Fruit fly (Drosophila melanogaster) whole organism, embryonic: ENCODE results near the gene CG1231.

Experiments
- B-H1 ChIP-seq: fragments of 200-800 bp; sonication (Bioruptor generic); IDR thresholded peaks from 3 replicates; pipeline ENCODE4 v1.3.6; 2022; ENCODE audit warnings: missing biosample characterization, missing genetic modification characterization
- BEAF-32 ChIP-seq: fragments of 200-800 bp; sonication (Bioruptor generic); optimal IDR thresholded peaks from 3 replicates; lab custom pipeline; 2017; ENCODE audit warnings: missing biosample characterization, missing genetic modification characterization, mild to moderate bottlenecking, moderate library complexity, missing genetic modification reagents
- CG10431 ChIP-seq: fragments of 200-800 bp; sonication (Bioruptor generic); optimal IDR thresholded peaks from 3 replicates; lab custom pipeline; 2018; ENCODE audit warnings: missing biosample characterization, mild to moderate bottlenecking, missing genetic modification characterization
- CG12104 ChIP-seq: fragments of 200-800 bp; sonication (Bioruptor generic); optimal IDR thresholded peaks from 3 replicates; lab custom pipeline; 2016; ENCODE audit warnings: missing biosample characterization, missing genetic modification characterization
- CG12659 ChIP-seq: fragments of 200-800 bp; sonication (Bioruptor generic); optimal IDR thresholded peaks from 3 replicates; lab custom pipeline; 2017; ENCODE audit warnings: mild to moderate bottlenecking, missing biosample characterization, missing genetic modification reagents, missing genetic modification characterization
- CG13894 ChIP-seq: fragments of 200-800 bp; sonication (Bioruptor generic); optimal IDR thresholded peaks from 3 replicates; lab custom pipeline; 2018; ENCODE audit warnings: missing biosample characterization, mild to moderate bottlenecking, missing genetic modification characterization, moderate library complexity
- CG15514 ChIP-seq: fragments of 200-800 bp; sonication (Bioruptor generic); optimal IDR thresholded peaks from 3 replicates; lab custom pipeline; 2017; ENCODE audit warnings: missing biosample characterization, missing genetic modification characterization, mild to moderate bottlenecking, moderate library complexity, missing genetic modification reagents
- CG1603 ChIP-seq: fragments of 200-800 bp; sonication (Bioruptor generic); optimal IDR thresholded peaks from 2 replicates; lab custom pipeline; 2019; ENCODE audit warnings: missing biosample characterization, mild to moderate bottlenecking, missing genetic modification characterization, moderate library complexity
- CG16813 ChIP-seq: fragments of 200-800 bp; sonication (Bioruptor generic); IDR thresholded peaks from 3 replicates; pipeline ENCODE4 v1.3.6; 2022; ENCODE audit warnings: missing biosample characterization, missing genetic modification characterization; ENCODE audit not compliant: partially characterized antibody
- CG2116 ChIP-seq: fragments of 200-800 bp; sonication (Bioruptor generic); optimal IDR thresholded peaks from 3 replicates; lab custom pipeline; 2018; ENCODE audit warnings: missing biosample characterization, mild to moderate bottlenecking, missing genetic modification characterization
- CG2875 ChIP-seq: fragments of 200-800 bp; sonication (Bioruptor generic); optimal IDR thresholded peaks from 2 replicates; lab custom pipeline; 2017; ENCODE audit warnings: missing biosample characterization, mild to moderate bottlenecking, missing genetic modification characterization, missing genetic modification reagents
- CG34422 ChIP-seq: fragments of 200-800 bp; sonication (Bioruptor generic); IDR thresholded peaks from 3 replicates; pipeline ENCODE4 v1.3.6; 2022; ENCODE audit warnings: missing biosample characterization, missing genetic modification characterization
- CG3726 ChIP-seq: fragments of 200-800 bp; sonication (Bioruptor generic); IDR thresholded peaks from 3 replicates; pipeline ENCODE4, ENCODE4 v1.3.6; 2022; ENCODE audit warnings: missing biosample characterization, missing genetic modification characterization
- CG4424 ChIP-seq: fragments of 200-800 bp; sonication (Bioruptor generic); optimal IDR thresholded peaks from 3 replicates; lab custom pipeline; 2016; ENCODE audit warnings: missing biosample characterization, missing genetic modification characterization
- CG6689 ChIP-seq: fragments of 200-800 bp; sonication (Bioruptor generic); IDR thresholded peaks from 2 replicates; pipeline ENCODE4 v1.3.6; 2022; ENCODE audit warnings: missing biosample characterization, missing genetic modification characterization
- CG6791 ChIP-seq: fragments of 200-800 bp; sonication (Bioruptor generic); IDR thresholded peaks from 3 replicates; pipeline ENCODE4 v1.3.6; 2022; ENCODE audit warnings: missing biosample characterization, missing genetic modification characterization; ENCODE audit not compliant: partially characterized antibody
- CG7839 ChIP-seq: fragments of 200-800 bp; sonication (Bioruptor generic); optimal IDR thresholded peaks from 3 replicates; lab custom pipeline; 2018; ENCODE audit warnings: missing biosample characterization, mild to moderate bottlenecking, missing genetic modification characterization, moderate library complexity
- CoRest ChIP-seq: fragments of 200-800 bp; sonication (Bioruptor generic); optimal IDR thresholded peaks from 3 replicates; lab custom pipeline; 2018; ENCODE audit warnings: missing biosample characterization, mild to moderate bottlenecking, missing genetic modification characterization, moderate library complexity
- Dek ChIP-seq: fragments of 200-800 bp; sonication (Bioruptor generic); optimal IDR thresholded peaks from 3 replicates; lab custom pipeline; 2019; ENCODE audit warnings: missing biosample characterization, mild to moderate bottlenecking, missing genetic modification characterization, moderate library complexity
- Doc3 ChIP-seq: fragments of 200-800 bp; sonication (Bioruptor generic); IDR thresholded peaks from 3 replicates; pipeline ENCODE4 v1.3.6; 2022; ENCODE audit warnings: missing biosample characterization, missing genetic modification characterization; ENCODE audit not compliant: partially characterized antibody
- Dp ChIP-seq: fragments of 200-800 bp; sonication (Bioruptor generic); optimal IDR thresholded peaks from 2 replicates; lab custom pipeline; 2018; ENCODE audit warnings: missing biosample characterization, mild to moderate bottlenecking, missing genetic modification characterization, moderate library complexity
- Ets65A ChIP-seq: fragments of 200-800 bp; sonication (Bioruptor generic); peaks from one replicate; lab custom pipeline; 2016; ENCODE audit warnings: missing biosample characterization, missing genetic modification characterization
- Fer1 ChIP-seq: fragments of 200-800 bp; sonication (Bioruptor generic); optimal IDR thresholded peaks from 2 replicates; lab custom pipeline; 2017; ENCODE audit warnings: missing biosample characterization, mild to moderate bottlenecking, missing genetic modification characterization
- Meics ChIP-seq: fragments of 200-800 bp; sonication (Bioruptor generic); optimal IDR thresholded peaks from 2 replicates; lab custom pipeline; 2017; ENCODE audit warnings: missing biosample characterization, mild to moderate bottlenecking, missing genetic modification characterization
- NC2β ChIP-seq: fragments of 200-800 bp; sonication (Bioruptor generic); optimal IDR thresholded peaks from 2 replicates; lab custom pipeline; 2016; ENCODE audit warnings: missing biosample characterization, missing genetic modification characterization
- NfI ChIP-seq: fragments of 200-800 bp; sonication (Bioruptor generic); optimal IDR thresholded peaks from 3 replicates; lab custom pipeline; 2018; ENCODE audit warnings: missing biosample characterization, mild to moderate bottlenecking, missing genetic modification characterization, moderate library complexity
- Opbp ChIP-seq: fragments of 200-800 bp; sonication (Bioruptor generic); IDR thresholded peaks from 3 replicates; pipeline ENCODE4 v1.3.6; 2022; ENCODE audit warnings: missing biosample characterization, missing genetic modification characterization; ENCODE audit not compliant: partially characterized antibody
- Scr ChIP-seq: fragments of 200-800 bp; sonication (Bioruptor generic); IDR thresholded peaks from 2 replicates; pipeline ENCODE4 v1.3.6; 2022; ENCODE audit warnings: missing biosample characterization, missing genetic modification characterization; ENCODE audit not compliant: partially characterized antibody
- Side ChIP-seq: fragments of 200-800 bp; sonication (Bioruptor generic); optimal IDR thresholded peaks from 2 replicates; lab custom pipeline; 2016; ENCODE audit warnings: missing biosample characterization, missing genetic modification characterization
- amos ChIP-seq: fragments of 200-800 bp; sonication (Bioruptor generic); IDR thresholded peaks from 2 replicates; pipeline ENCODE4 v1.3.6; 2022; ENCODE audit warnings: missing biosample characterization, missing genetic modification characterization; ENCODE audit not compliant: partially characterized antibody
- ato ChIP-seq: fragments of 200-800 bp; sonication (Bioruptor generic); IDR thresholded peaks from 2 replicates; pipeline ENCODE4 v1.3.6; 2022; ENCODE audit warnings: missing biosample characterization, missing genetic modification characterization; ENCODE audit not compliant: partially characterized antibody
- bcd ChIP-seq: fragments of 200-800 bp; sonication (Bioruptor generic); optimal IDR thresholded peaks from 2 replicates; lab custom pipeline; 2017; ENCODE audit warnings: missing biosample characterization, mild to moderate bottlenecking, missing genetic modification characterization
- crp ChIP-seq, 2 experiments: fragments of 200-800 bp; sonication (Bioruptor generic); optimal IDR thresholded peaks; 2 replicates in 1 of 2; 3 replicates in 1 of 2; lab custom pipeline; 2017; ENCODE audit warnings: missing biosample characterization in 2 of 2, missing genetic modification characterization in 2 of 2, mild to moderate bottlenecking in 1 of 2, moderate library complexity in 1 of 2
- dmrt11E ChIP-seq: fragments of 200-800 bp; sonication (Bioruptor generic); optimal IDR thresholded peaks from 3 replicates; lab custom pipeline; 2018; ENCODE audit warnings: missing biosample characterization, mild to moderate bottlenecking, missing genetic modification characterization, moderate library complexity
- eyg ChIP-seq: fragments of 200-800 bp; sonication (Bioruptor generic); optimal IDR thresholded peaks from 3 replicates; lab custom pipeline; 2016; ENCODE audit warnings: missing biosample characterization, missing genetic modification characterization
- ftz-f1 ChIP-seq: fragments of 200-800 bp; sonication (Bioruptor generic); optimal IDR thresholded peaks from 2 replicates; lab custom pipeline; 2016; ENCODE audit warnings: missing biosample characterization, missing genetic modification characterization
- gro ChIP-seq: fragments of 200-800 bp; sonication (Bioruptor generic); optimal IDR thresholded peaks from 2 replicates; lab custom pipeline; 2016; ENCODE audit warnings: missing biosample characterization, missing genetic modification characterization
- hb ChIP-seq: fragments of 200-800 bp; sonication (Bioruptor generic); IDR thresholded peaks from 3 replicates; pipeline ENCODE4 v1.3.6; 2022; ENCODE audit warnings: missing biosample characterization, missing genetic modification characterization; ENCODE audit not compliant: partially characterized antibody
- her ChIP-seq: fragments of 200-800 bp; sonication (Bioruptor generic); optimal IDR thresholded peaks from 2 replicates; lab custom pipeline; 2016; ENCODE audit warnings: missing biosample characterization, missing genetic modification characterization
- knrl ChIP-seq: fragments of 200-800 bp; sonication (Bioruptor generic); IDR thresholded peaks from 3 replicates; pipeline ENCODE4 v1.3.6; 2022; ENCODE audit warnings: missing biosample characterization, missing genetic modification characterization; ENCODE audit not compliant: partially characterized antibody
- nmo ChIP-seq: fragments of 200-800 bp; sonication (Bioruptor generic); optimal IDR thresholded peaks from 2 replicates; lab custom pipeline; 2018; ENCODE audit warnings: missing biosample characterization, mild to moderate bottlenecking, missing genetic modification characterization, moderate library complexity
- onecut ChIP-seq: fragments of 200-800 bp; sonication (Bioruptor generic); IDR thresholded peaks from 2 replicates; pipeline ENCODE4 v1.3.6; 2022; ENCODE audit warnings: missing biosample characterization, missing genetic modification characterization
- peb ChIP-seq: fragments of 200-800 bp; sonication (Bioruptor generic); IDR thresholded peaks from 2 replicates; pipeline ENCODE4 v1.3.6; 2022; ENCODE audit warnings: missing biosample characterization, missing genetic modification characterization
- scrt ChIP-seq: fragments of 200-800 bp; sonication (Bioruptor generic); optimal IDR thresholded peaks from 2 replicates; lab custom pipeline; 2018; ENCODE audit warnings: missing biosample characterization, mild to moderate bottlenecking, missing genetic modification characterization, moderate library complexity
- sens ChIP-seq: fragments of 200-800 bp; sonication (Bioruptor generic); peaks from one replicate; lab custom pipeline; 2016; ENCODE audit warnings: missing biosample characterization, missing genetic modification characterization
- unpg ChIP-seq: fragments of 200-800 bp; sonication (Bioruptor generic); optimal IDR thresholded peaks from 3 replicates; lab custom pipeline; 2018; ENCODE audit warnings: missing biosample characterization, mild to moderate bottlenecking, missing genetic modification characterization, moderate library complexity
- wek ChIP-seq: fragments of 200-800 bp; sonication (Bioruptor generic); optimal IDR thresholded peaks from 3 replicates; lab custom pipeline; 2018; ENCODE audit warnings: missing biosample characterization, mild to moderate bottlenecking, missing genetic modification characterization, moderate library complexity
- zf30C ChIP-seq: fragments of 200-800 bp; sonication (Bioruptor generic); optimal IDR thresholded peaks from 3 replicates; lab custom pipeline; 2018; ENCODE audit warnings: missing biosample characterization, mild to moderate bottlenecking, missing genetic modification characterization

Gene CG1231

DNA sequence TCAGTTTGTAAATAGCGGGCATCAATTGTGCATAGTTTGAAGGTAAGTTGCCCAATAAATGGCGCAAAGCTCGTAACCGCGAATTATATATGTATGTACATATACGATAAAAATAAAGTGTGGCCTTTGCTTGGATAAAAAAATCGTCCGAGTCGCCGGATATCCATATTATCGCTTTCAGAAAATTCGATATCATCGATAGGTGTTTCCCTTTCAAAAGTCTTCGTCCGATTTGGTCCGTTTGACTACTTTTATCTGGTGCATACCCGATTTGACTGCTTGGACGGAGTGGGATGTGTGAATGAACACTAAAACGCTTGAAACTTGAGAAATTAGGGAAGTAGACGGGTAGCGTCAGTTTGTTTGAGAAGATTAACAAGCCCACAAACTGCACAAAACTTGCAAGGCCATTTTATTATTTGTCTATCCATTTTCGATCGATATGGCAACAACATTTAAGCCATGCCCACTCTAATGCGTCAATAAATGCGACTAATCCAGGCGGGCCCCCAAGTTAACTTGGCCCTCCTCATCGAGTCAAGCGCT is 27.0 kb upstream of the CG1231 start (continued):
- peak; percentile 3 for TF ChIP-seq CoRest (tag; lab: Kevin White, UChicago)
- TF ChIP-seq CG2116 = peak; percentile 57
- peak; percentile 53 for TF ChIP-seq BEAF-32 (GFP tag; lab: Kevin White, UChicago)
- peak; percentile 64 for TF ChIP-seq CG15514 (GFP tag; lab: Kevin White, UChicago)
- TF ChIP-seq wek (GFP tag; lab: Kevin White, UChicago) = no peak
- TF ChIP-seq CG2875 (GFP tag; lab: Kevin White, UChicago) = no peak
- TF ChIP-seq B-H1 = no peak
- no peak for TF ChIP-seq NC2β (GFP tag; lab: Kevin White, UChicago)
- peak; percentile 85 for TF ChIP-seq Ets65A (GFP tag; lab: Kevin White, UChicago)
- TF ChIP-seq scrt (GFP tag; lab: Kevin White, UChicago) = no peak
- TF ChIP-seq hb (GFP tag; lab: Robert Waterston, UW) = no peak
- no peak for TF ChIP-seq dmrt11E (tag; lab: Kevin White, UChicago)
- peak; percentile 21; the same call in 1 of the 2 replicates for TF ChIP-seq amos
- peak; percentile 5 for TF ChIP-seq nmo (GFP tag; lab: Kevin White, UChicago)
- TF ChIP-seq CG6689 = no peak
- peak; percentile 15 for TF ChIP-seq gro (GFP tag; lab: Kevin White, UChicago)
- peak; percentile 35; the same call in 1 of the 3 replicates for TF ChIP-seq CG6791
- TF ChIP-seq Fer1 = peak; percentile 52
- TF ChIP-seq Doc3 (GFP tag; lab: Robert Waterston, UW) = no peak
- peak; percentile 36 for TF ChIP-seq CG1603 (tag; lab: Kevin White, UChicago)
- TF ChIP-seq knrl = peak; percentile 42; the same call in 2 of the 3 replicates
- TF ChIP-seq NfI (GFP tag; lab: Kevin White, UChicago) = peak; percentile 43
- no peak for TF ChIP-seq CG7839 (tag; lab: Kevin White, UChicago)
- TF ChIP-seq Dp = peak; percentile 57
- TF ChIP-seq Opbp (GFP tag; lab: Robert Waterston, UW) = no peak
- peak; percentile 69 for TF ChIP-seq CG13894 (tag; lab: Kevin White, UChicago)
- TF ChIP-seq eyg (GFP tag; lab: Kevin White, UChicago) = no peak
- peak; percentile 41; the same call in 1 of the 2 replicates for TF ChIP-seq onecut (GFP tag; lab: Robert Waterston, UW)
- TF ChIP-seq bcd (GFP tag; lab: Kevin White, UChicago) = peak; percentile 30
- peak; percentile 16 for TF ChIP-seq Side
- TF ChIP-seq unpg (GFP tag; lab: Kevin White, UChicago) = peak; percentile 19
- TF ChIP-seq ato (GFP tag; lab: Robert Waterston, UW) = no peak
- TF ChIP-seq peb (GFP tag; lab: Robert Waterston, UW) = no peak
- no peak for TF ChIP-seq CG10431
- peak; percentile 49 for TF ChIP-seq CG12659 (GFP tag; lab: Kevin White, UChicago)
- peak; percentile 33 for TF ChIP-seq ftz-f1
- TF ChIP-seq Scr = peak; percentile 63
- TF ChIP-seq Dek (tag; lab: Kevin White, UChicago) = no peak
- TF ChIP-seq CG4424 (GFP tag; lab: Kevin White, UChicago) = peak; percentile 21
- TF ChIP-seq crp (GFP tag; optimal IDR thresholded peaks at IDR 0.05; lab: Kevin White, UChicago) = no peak
- peak; percentile 33; the same call in 1 of the 3 replicates for TF ChIP-seq CG16813
- TF ChIP-seq CG3726 (GFP tag; lab: Robert Waterston, UW) = no peak
- peak; percentile 3 for TF ChIP-seq sens
- TF ChIP-seq zf30C (GFP tag; lab: Kevin White, UChicago) = no peak
- peak; percentile 58 for TF ChIP-seq Meics (GFP tag; lab: Kevin White, UChicago)
- TF ChIP-seq her = peak; percentile 38
- peak; percentile 3 for TF ChIP-seq CG12104 (GFP tag; lab: Kevin White, UChicago)
- TF ChIP-seq CG34422 = no peak
